Fruit fly (Drosophila melanogaster) Kc167 (cell line): ENCODE results near the gene CG43610.

ENCODE experiments used
- Myc ChIP-seq: fragments of >200 bp; optimal IDR thresholded peaks from 2 replicates; lab custom pipeline; 2017; ENCODE audit warnings: missing external identifiers
- Sin3A ChIP-seq: fragments of >200 bp; optimal IDR thresholded peaks from 2 replicates; lab custom pipeline; 2018; ENCODE audit warnings: missing external identifiers
- h ChIP-seq: fragments of >200 bp; optimal IDR thresholded peaks from 3 replicates; lab custom pipeline; 2018; ENCODE audit warnings: missing external identifiers
- insv ChIP-seq: fragments of >200 bp; optimal IDR thresholded peaks from 3 replicates; lab custom pipeline; 2018; ENCODE audit warnings: missing external identifiers
- psq ChIP-seq: fragments of >200 bp; optimal IDR thresholded peaks from 2 replicates; lab custom pipeline; 2017; ENCODE audit warnings: missing external identifiers
- ttk ChIP-seq: sonication (Bioruptor generic); optimal IDR thresholded peaks from 2 replicates; lab custom pipeline; 2017; ENCODE audit warnings: missing external identifiers

The CG43610 gene

DNA sequence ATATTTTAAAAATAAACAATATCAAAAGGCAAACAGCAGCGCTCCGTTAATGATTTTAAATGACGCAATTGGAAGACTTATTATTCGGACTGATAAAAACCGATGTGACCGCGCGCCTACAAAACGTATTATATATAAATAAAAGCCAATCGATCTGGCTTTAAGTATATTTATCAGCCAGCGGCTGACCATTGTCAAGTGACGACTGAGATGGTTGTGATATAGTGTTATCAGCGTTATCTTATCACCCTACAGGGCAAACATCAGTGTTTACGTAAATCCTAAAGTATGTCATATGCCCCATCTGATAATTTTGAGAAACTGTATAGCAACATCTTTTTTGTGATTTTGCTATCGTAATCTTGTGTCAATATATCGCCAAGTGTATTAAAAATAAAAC, 9.6 kb upstream of the CG43610 start:
- no peak for TF ChIP-seq ttk
- TF ChIP-seq Myc (lab: Kevin White, UChicago) = no peak
- TF ChIP-seq h = no peak
- TF ChIP-seq Sin3A = no peak
- no peak for TF ChIP-seq insv (lab: Kevin White, UChicago)
- no peak for TF ChIP-seq psq

DNA sequence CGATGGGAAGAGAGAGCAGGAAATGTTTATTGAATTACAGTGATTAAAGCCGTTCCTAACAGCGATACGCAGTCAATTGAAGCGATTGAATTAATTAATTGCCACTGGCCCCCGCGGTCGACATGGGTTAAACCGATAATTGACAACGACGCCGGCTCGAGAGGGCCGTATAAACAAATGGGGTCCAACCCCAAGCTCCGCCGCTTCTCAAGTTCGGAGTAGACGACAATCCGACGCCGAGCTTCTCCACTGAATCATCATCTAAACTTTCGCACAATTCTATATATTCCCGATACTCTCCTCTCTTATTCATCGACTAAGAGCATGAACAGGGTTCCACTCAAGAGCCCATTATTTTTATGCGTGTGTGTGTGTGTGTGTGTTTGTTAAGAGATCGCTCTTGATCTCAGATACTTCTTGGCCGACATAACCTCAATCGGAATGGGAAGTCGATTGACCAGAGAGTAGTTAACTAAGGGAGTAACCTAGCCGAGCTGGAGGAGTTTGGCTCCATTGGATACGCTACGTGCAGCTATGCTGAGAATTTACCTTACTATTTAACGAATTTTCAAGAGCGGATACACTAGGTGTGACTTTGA, 7.1 kb upstream of the CG43610 start:
- TF ChIP-seq insv (lab: Kevin White, UChicago) (no peak), psq (no peak), ttk (no peak), Myc (lab: Kevin White, UChicago) (no peak), Sin3A (no peak), h (no peak)

DNA sequence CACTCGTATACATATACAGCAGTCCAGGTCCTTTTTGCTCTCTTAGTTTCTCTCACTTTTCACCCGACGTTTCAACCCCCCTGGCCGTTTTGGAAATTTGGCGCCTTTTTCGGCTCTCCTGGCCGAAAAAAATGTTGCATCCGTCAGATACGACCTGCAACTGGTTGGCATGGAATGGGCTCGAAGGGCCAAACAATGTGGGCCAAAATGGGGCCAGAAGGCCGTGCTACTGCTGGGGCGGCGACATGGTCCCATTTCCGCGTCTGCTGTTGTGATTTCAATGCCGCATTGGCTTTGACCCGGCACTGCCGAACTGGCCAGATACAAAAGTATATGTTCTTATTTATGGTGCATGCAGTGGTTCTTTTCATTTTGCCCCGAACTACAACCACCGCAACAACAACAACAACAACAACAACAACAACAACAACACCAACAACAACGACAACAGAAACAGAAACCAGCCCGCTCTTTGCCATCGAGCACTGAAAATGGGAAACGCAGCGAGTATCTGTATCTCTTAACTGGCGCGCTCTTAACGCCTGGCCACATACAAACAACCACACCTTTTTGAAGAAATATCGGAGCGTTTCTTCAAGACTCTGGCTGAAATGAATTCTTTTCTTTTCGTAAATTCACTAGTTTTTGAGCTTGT, 5.1 kb upstream of the CG43610 start:
- TF ChIP-seq psq = no peak
- TF ChIP-seq Sin3A = no peak
- no peak for TF ChIP-seq Myc (lab: Kevin White, UChicago)
- TF ChIP-seq insv (lab: Kevin White, UChicago) = no peak
- TF ChIP-seq ttk = no peak

DNA sequence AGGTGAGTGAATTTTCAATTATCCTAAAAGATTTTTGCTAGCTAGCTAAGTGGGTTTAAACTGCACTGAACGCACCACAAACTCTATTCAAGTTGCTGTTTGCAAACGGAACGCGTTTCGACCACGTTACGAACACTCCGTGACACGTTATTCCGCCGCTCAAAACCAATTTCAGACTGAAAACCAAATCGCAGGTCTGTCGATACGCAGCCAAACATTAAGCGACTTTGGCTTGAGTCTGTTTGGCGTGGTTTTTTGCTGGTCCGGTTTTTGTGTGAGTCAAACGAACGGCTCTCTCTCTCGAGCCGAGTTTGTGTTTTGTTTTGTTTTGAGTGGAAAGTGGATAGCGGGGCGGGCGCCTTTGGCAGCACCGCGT, 4.6 kb upstream of the CG43610 start:
- TF ChIP-seq psq (no peak), insv (lab: Kevin White, UChicago) (no peak)

DNA sequence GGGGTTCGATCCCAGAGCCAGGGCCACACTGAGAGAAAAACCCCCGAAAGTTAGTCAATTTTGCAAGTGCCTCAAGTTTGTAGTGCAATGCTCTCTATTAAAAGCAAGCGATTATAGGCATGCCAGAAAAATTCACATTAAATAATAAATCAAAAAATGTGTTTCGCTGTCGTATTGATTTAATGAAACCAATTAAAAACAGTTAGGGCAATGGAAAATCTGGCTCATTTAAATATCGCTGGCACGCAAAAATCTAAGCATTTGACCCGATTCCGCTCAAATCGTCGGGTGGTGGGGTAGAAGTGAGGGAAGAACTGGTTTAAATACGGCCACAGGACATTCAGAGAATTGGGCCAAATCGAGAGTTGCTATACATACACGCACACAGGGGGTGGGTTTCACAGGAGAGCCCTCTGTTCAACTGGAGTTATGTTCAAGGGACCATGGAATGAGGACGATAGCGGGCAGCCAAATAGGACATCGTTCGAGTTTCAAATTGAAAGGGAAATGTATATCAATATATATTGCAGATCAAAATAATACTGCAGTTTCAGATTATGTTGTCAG, 4.0 kb upstream of the CG43610 start:
- TF ChIP-seq psq (no peak), Myc (lab: Kevin White, UChicago) (no peak), Sin3A (no peak), ttk (no peak), insv (lab: Kevin White, UChicago) (no peak), h (no peak)

DNA sequence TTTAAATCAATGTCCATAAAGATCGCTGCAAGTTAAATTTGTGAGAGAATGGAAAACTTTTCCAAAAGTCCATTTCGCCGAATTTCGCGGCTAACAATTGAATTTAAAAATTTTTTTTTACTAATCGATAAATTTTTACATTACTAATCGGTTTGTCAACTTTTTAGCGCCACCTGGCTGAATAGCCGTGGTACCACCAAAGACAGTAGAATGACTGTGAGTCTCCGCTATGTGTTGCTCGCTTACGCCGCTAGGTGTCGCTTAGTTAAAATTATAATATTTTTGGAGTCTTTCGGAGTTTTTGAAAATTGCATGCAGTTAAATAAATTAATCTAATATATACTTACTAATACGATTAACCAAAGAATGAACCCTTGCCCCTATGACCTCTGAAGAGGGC, 1.6 kb upstream of the CG43610 start:
- no peak for TF ChIP-seq insv (lab: Kevin White, UChicago)
- no peak for TF ChIP-seq ttk
- TF ChIP-seq Sin3A = no peak
- no peak for TF ChIP-seq Myc (lab: Kevin White, UChicago)
- TF ChIP-seq psq = no peak
- TF ChIP-seq h = no peak

DNA sequence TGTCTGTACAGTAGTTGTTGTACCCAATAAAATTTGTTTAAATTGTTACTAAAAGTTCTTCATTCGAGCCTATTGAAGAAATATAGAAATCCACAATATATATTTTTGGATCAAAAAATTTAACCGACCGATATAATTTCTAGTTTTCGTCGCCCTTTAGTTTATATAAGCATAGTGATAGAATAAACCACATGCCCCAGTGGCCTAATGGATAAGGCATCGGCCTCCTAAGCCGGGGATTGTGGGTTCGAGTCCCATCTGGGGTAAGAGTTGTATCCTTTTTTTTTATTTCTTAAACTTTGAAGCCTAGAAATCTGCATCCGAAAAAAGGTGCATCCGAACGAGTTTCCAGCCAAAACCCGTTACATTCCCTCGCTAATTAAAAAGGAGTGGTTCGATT, 555 bp downstream of the CG43610 start:
- TF ChIP-seq Myc (lab: Kevin White, UChicago) = no peak
- TF ChIP-seq h = no peak
- TF ChIP-seq insv (lab: Kevin White, UChicago) = no peak
- TF ChIP-seq Sin3A = no peak
- TF ChIP-seq psq = no peak
- no peak for TF ChIP-seq ttk

DNA sequence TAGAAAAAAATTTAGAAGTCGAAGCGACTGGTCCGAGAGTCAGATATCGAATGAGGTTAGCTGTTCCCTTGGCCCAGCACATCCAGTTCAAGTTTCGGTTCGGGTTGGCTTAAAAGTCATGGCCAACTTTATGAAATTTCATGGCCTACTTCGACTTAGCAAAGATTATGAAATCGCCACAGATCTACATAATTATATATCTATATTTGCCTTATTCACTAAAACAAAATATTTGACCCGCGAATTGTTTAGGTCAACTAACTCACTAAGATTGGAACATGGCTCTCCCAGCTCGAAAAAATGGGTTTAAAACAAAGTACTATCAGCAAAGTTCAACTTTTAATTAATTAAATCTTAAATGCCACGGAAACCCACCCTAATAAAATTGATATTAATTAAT, 1.8 kb downstream of the CG43610 start, which contains the start of gene CG17376:
TSS of gene CG17376 (minus strand) at position 101 of the 400 bp plus-strand sequence.
- TF ChIP-seq ttk = no peak
- no peak for TF ChIP-seq Sin3A
- TF ChIP-seq Myc (lab: Kevin White, UChicago) = no peak
- no peak for TF ChIP-seq insv (lab: Kevin White, UChicago)

DNA sequence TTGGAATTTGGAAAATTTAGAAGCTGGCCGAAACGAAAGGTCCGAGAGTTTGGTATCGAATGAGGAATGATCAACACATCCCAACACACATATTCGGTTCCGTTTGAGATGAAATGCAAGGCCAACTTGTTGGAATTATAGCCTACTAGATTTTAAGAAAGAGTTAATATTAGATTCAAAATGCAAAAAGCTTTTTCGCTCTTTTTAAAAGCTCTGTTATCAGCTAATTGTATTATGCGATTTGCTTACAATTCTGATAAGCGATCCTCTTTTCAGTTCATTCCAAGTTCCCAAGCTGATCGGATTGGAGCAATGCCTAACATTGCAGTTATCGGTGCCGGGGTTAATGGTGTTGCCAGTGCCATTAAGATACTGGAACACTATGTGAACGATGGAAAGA, 3.7 kb downstream of the CG43610 start, which contains the start of the genes CG17377 and Daao2:
TSS of gene CG17377 (minus strand) at position 101 of the 400 bp plus-strand sequence.
TSS of gene Daao2 (plus strand) at position 272 of the 400 bp plus-strand sequence.
- TF ChIP-seq Sin3A = no peak
- TF ChIP-seq psq = no peak
- no peak for TF ChIP-seq h
- TF ChIP-seq ttk = no peak
- no peak for TF ChIP-seq Myc (lab: Kevin White, UChicago)
- no peak for TF ChIP-seq insv (lab: Kevin White, UChicago)

DNA sequence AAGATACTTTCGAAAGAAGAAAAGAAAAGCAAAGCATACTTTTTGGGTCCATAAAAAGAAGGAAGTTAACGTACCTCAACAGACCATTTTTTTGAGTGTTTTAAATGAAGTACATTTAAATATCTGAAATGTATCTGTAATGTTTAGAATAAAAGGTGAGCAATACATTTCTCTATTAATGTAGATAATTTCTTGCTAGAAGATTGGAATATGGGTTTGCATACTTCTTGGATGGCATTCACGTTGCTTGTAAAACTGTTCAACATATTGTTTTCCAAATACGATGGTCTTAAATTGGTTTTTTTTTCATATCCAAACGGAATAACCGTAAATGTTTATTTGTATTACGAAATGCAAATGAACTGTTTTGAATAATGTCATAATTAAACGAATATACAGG, 6.8 kb downstream of the CG43610 start, which contains the start of gene CG17375:
TSS of gene CG17375 (minus strand) at position 10 of the 400 bp plus-strand sequence.
- no peak for TF ChIP-seq insv (lab: Kevin White, UChicago)
- no peak for TF ChIP-seq h
- TF ChIP-seq ttk = no peak
- TF ChIP-seq psq = no peak
- TF ChIP-seq Myc (lab: Kevin White, UChicago) = no peak
- TF ChIP-seq Sin3A = no peak

DNA sequence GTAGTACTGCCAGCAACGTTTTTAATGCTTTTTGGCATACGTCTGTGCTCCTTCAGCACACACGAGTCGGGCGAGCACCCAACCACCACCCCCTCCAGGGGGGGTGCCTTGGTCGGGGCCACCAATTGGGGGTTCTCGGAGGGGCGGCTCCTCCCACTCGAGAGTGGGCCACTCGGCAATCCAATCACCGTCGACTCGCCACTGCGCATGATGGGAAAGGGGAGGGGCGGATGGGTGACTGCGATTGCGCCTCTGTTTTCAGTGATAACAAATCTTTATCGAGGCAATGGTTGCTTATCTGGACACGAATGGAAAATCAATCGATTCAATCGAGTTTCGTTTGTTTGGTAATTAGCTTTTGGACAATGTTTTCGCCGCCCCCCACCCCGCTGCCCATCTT, 18.5 kb downstream of the CG43610 start:
- TF ChIP-seq h = no peak
- no peak for TF ChIP-seq insv (lab: Kevin White, UChicago)
- no peak for TF ChIP-seq Myc (lab: Kevin White, UChicago)
- TF ChIP-seq ttk = no peak
- no peak for TF ChIP-seq psq
- TF ChIP-seq Sin3A = no peak

DNA sequence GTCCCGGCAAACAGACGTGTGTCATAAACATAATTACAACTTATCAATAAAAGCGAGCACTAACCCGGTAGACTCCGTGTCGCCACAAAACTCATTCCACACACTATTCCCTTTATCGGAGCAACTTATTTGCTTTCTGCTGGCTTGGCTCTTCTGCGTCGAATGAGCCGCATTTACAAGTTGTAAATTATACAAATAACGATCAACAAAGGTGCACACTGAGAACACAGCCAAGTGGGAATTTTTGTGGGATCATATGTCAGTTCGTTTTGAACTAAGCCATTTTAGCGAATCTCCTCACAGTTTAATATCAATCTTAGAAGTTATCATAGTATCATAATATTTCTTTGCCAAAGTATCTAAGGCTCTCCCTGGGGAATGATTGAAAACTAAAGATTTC, 19.4 kb downstream of the CG43610 start:
- TF ChIP-seq Myc (lab: Kevin White, UChicago) = no peak
- no peak for TF ChIP-seq h
- TF ChIP-seq ttk = no peak
- TF ChIP-seq insv (lab: Kevin White, UChicago) = no peak
- TF ChIP-seq Sin3A = no peak
- TF ChIP-seq psq = no peak

DNA sequence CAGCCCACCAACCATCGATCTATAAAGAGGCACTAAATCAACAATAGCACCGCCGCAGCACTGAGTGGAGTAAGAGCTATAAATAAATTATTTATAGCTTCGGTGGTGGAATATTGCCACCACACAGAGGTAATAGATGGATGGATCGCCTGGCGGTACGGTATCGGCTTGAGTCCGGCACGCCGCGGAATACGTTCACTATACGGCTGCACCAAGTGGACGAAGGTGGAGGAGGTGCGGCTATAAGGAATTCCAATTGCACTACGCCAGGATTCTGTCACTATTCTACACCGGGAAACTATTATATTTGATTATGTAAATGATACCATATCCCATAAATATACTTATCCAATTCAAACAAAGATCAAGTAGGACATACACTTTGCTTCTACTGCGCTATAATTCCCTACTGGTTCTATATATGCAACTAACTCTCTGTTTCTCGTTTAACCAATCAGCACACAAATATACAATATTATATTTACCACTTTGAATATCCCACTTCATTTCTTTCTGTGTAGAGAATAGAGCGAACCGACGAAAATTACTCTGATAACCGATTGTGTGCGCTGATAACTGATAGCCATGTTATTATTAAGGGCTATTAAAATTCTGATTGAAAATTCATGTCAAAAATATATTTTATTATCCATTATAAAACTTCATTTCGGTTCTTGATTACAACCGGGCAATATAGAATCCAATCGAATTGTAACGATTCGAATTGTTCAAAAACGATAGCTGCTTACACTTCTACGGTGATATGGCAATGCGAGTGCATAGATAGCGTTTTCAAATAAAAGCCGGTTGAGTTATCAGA, 20.4 kb downstream of the CG43610 start:
- TF ChIP-seq psq (no peak), Sin3A (no peak), h (no peak), insv (lab: Kevin White, UChicago) (no peak), ttk (no peak), Myc (lab: Kevin White, UChicago) (no peak)
